Fruit fly (Drosophila melanogaster): ENCODE measurements around the gene CG6683.

The CG6683 gene

DNA sequence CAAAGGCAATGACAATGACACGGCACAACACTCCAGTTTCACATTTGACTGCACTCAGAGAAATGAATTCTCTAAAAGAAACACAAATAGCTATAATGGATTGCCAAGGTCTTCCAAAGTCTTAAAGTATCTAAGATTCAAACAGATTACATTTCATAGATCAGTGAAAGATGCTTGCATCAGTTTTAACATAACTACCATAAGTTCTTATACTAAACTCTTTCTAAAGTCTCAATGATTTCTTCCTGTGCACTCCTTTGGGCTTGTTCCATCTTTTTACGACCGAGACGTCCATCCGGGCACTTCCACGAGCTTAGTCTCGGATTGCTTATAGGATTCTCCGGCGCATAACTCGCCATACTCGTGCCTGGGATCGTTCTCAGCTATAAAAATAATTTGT lies 27.5 kb upstream of the CG6683 start (continued):
- TF ChIP-seq CG7963 (GFP tag; IDR thresholded peaks at IDR 0.05; ENCODE audit: partially characterized antibody): no peak
- no peak for TF ChIP-seq bigmax (GFP tag; optimal IDR thresholded peaks at IDR 0.05)
- TF ChIP-seq H15 (GFP tag; IDR thresholded peaks at IDR 0.05): no peak
- TF ChIP-seq CG18764 (GFP tag; optimal IDR thresholded peaks at IDR 0.05): no peak
- TF ChIP-seq CG9876 (GFP tag; optimal IDR thresholded peaks at IDR 0.05): no peak
- TF ChIP-seq CG5953 (GFP tag; IDR thresholded peaks at IDR 0.05): no peak
- no peak for TF ChIP-seq pnt (GFP tag; optimal IDR thresholded peaks at IDR 0.05)
- no peak for TF ChIP-seq pfk (GFP tag; optimal IDR thresholded peaks at IDR 0.05)
- TF ChIP-seq ken (GFP tag; IDR thresholded peaks at IDR 0.05): no peak
- TF ChIP-seq phol (tag; optimal IDR thresholded peaks at IDR 0.05): peak; percentile 24
- peak; percentile 46 for TF ChIP-seq row (GFP tag; IDR thresholded peaks at IDR 0.05)
- peak in 1 of 3 experiments; percentile 18 for TF ChIP-seq lola (GFP tag; optimal IDR thresholded peaks at IDR 0.05)
- no peak for TF ChIP-seq CG34422 (GFP tag; IDR thresholded peaks at IDR 0.05)
- TF ChIP-seq CG4707 (GFP tag; optimal IDR thresholded peaks at IDR 0.05): no peak
- no peak for TF ChIP-seq nau (GFP tag; optimal IDR thresholded peaks at IDR 0.05)
- TF ChIP-seq cg (GFP tag; optimal IDR thresholded peaks at IDR 0.05): no peak
- TF ChIP-seq CG4854 (GFP tag; optimal IDR thresholded peaks at IDR 0.05): no peak
- TF ChIP-seq CG17829 (tag; optimal IDR thresholded peaks at IDR 0.05): peak; percentile 20
- peak; percentile 17 for TF ChIP-seq CG30403 (GFP tag; optimal IDR thresholded peaks at IDR 0.05)
- TF ChIP-seq CG31441 (GFP tag; IDR thresholded peaks at IDR 0.05): 0 out of 2 replicates have a peak, but pooled peaks have one; percentile 32
- TF ChIP-seq CG7745 (tag; optimal IDR thresholded peaks at IDR 0.05): no peak
- TF ChIP-seq chif (GFP tag; optimal IDR thresholded peaks at IDR 0.05): peak in 1 of 2 experiments; percentile 13
- TF ChIP-seq CG11456 (GFP tag; IDR thresholded peaks at IDR 0.05): no peak
- TF ChIP-seq hth (optimal IDR thresholded peaks at IDR 0.05): no peak
- peak; percentile 20 for TF ChIP-seq CG18262 (tag; optimal IDR thresholded peaks at IDR 0.05)
- no peak for TF ChIP-seq CG16779 (GFP tag; IDR thresholded peaks at IDR 0.05)
- TF ChIP-seq CG8388 (GFP tag; optimal IDR thresholded peaks at IDR 0.05): peak; percentile 18
- TF ChIP-seq Xbp1 (GFP tag; optimal IDR thresholded peaks at IDR 0.05): peak; percentile 12
- TF ChIP-seq Ets97D (GFP tag; optimal IDR thresholded peaks at IDR 0.05): no peak
- TF ChIP-seq Hr51 (GFP tag; optimal IDR thresholded peaks at IDR 0.05): peak in 1 of 2 experiments; percentile 27
- no peak for TF ChIP-seq prd (optimal IDR thresholded peaks at IDR 0.05)
- 0 out of 3 replicates have a peak, but pooled peaks have one; percentile 40 for TF ChIP-seq prd (GFP tag; IDR thresholded peaks at IDR 0.05)
- TF ChIP-seq Sox100B (GFP tag; optimal IDR thresholded peaks at IDR 0.05): no peak
- TF ChIP-seq lov (optimal IDR thresholded peaks at IDR 0.05): no peak
- TF ChIP-seq lov (GFP tag; IDR thresholded peaks at IDR 0.05): no peak
- TF ChIP-seq H2.0 (GFP tag; IDR thresholded peaks at IDR 0.05): no peak
- TF ChIP-seq zf30C (GFP tag; optimal IDR thresholded peaks at IDR 0.05): peak; percentile 4
- TF ChIP-seq caup (GFP tag; optimal IDR thresholded peaks at IDR 0.05; ENCODE audit: severe bottlenecking): no peak
- peak; percentile 12 for TF ChIP-seq CG1602 (GFP tag; optimal IDR thresholded peaks at IDR 0.05)
- TF ChIP-seq Pdp1 (GFP tag; optimal IDR thresholded peaks at IDR 0.05): peak in 1 of 2 experiments; percentile 5
- TF ChIP-seq CG14710 (tag; optimal IDR thresholded peaks at IDR 0.05): peak; percentile 23
- no peak for TF ChIP-seq h (optimal IDR thresholded peaks at IDR 0.05)
- no peak for TF ChIP-seq Asciz (GFP tag; optimal IDR thresholded peaks at IDR 0.05)
- no peak for TF ChIP-seq Hsf (GFP tag; optimal IDR thresholded peaks at IDR 0.05)
- no peak for TF ChIP-seq sug (tag; optimal IDR thresholded peaks at IDR 0.05)
- no peak for TF ChIP-seq Sry-β (GFP tag; optimal IDR thresholded peaks at IDR 0.05)
- TF ChIP-seq Med (GFP tag): peak; percentile 72
- no peak for TF ChIP-seq Bdp1 (GFP tag; optimal IDR thresholded peaks at IDR 0.05)
- TF ChIP-seq CG9727 (GFP tag; optimal IDR thresholded peaks at IDR 0.05): peak; percentile 20
- TF ChIP-seq D19A (tag; optimal IDR thresholded peaks at IDR 0.05): peak; percentile 6
- no peak for TF ChIP-seq Fer2 (tag; optimal IDR thresholded peaks at IDR 0.05)
